Worm (Caenorhabditis elegans) whole organism, young adult: ENCODE results near the gene C10C5.3.

Experiments used
- F10E7.11 ChIP-seq: sonication (generic microtip); optimal IDR thresholded peaks from 2 replicates; lab custom pipeline; 2017; ENCODE audit warnings: mild to moderate bottlenecking, missing genetic modification characterization, moderate library complexity, missing compliant biosample characterization
- F37B4.10 ChIP-seq: fragments of 200-800 bp; sonication (Bioruptor generic); IDR thresholded peaks from 2 replicates; pipeline ENCODE4 v1.3.6; 2022; ENCODE audit warnings: missing genetic modification characterization, missing compliant biosample characterization
- F52B5.7 ChIP-seq: sonication (generic microtip); optimal IDR thresholded peaks from 2 replicates; lab custom pipeline; 2016; ENCODE audit warnings: mild to moderate bottlenecking, missing genetic modification characterization, missing compliant biosample characterization
- F55B11.4 ChIP-seq: sonication (generic microtip); optimal IDR thresholded peaks from 2 replicates; lab custom pipeline; 2016; ENCODE audit warnings: missing compliant biosample characterization, missing genetic modification characterization, borderline replicate concordance; ENCODE audit not compliant: insufficient read depth
- K11D2.4 ChIP-seq: fragments of 200-800 bp; sonication (Bioruptor generic); IDR thresholded peaks from 2 replicates; pipeline ENCODE4 v1.3.6; 2022; ENCODE audit warnings: missing genetic modification reagents, missing genetic modification characterization, missing compliant biosample characterization
- T26A5.8 ChIP-seq: sonication (generic microtip); optimal IDR thresholded peaks from 2 replicates; lab custom pipeline; 2016; ENCODE audit warnings: missing genetic modification characterization, missing compliant biosample characterization
- Y56A3A.18 ChIP-seq: fragments of 200-800 bp; sonication (Bioruptor generic); IDR thresholded peaks from 2 replicates; pipeline ENCODE4 v1.3.6; 2022; ENCODE audit warnings: missing genetic modification reagents, missing genetic modification characterization, missing compliant biosample characterization
- Y67H2A.10 ChIP-seq: fragments of 200-800 bp; sonication (Bioruptor generic); conservative IDR thresholded peaks from 2 replicates; pipeline ENCODE4 v1.3.6; 2022; ENCODE audit warnings: missing genetic modification reagents, missing genetic modification characterization, missing compliant biosample characterization
- Y95B8A.8 ChIP-seq: fragments of 200-800 bp; sonication (Bioruptor generic); IDR thresholded peaks from 2 replicates; pipeline ENCODE4 v1.3.6; 2022; ENCODE audit warnings: missing genetic modification reagents, missing genetic modification characterization, missing compliant biosample characterization
- akir-1 ChIP-seq: fragments of 200-800 bp; sonication (Bioruptor generic); optimal IDR thresholded peaks from 2 replicates; lab custom pipeline; 2018; ENCODE audit warnings: mild to moderate bottlenecking, missing genetic modification characterization, moderate library complexity, missing compliant biosample characterization
- aptf-2 ChIP-seq: fragments of 200-800 bp; sonication (Bioruptor generic); conservative IDR thresholded peaks from 2 replicates; pipeline ENCODE4 v1.3.6; 2022; ENCODE audit warnings: missing genetic modification reagents, missing genetic modification characterization, missing compliant biosample characterization
- ccch-3 ChIP-seq: fragments of 200-800 bp; sonication (Bioruptor generic); optimal IDR thresholded peaks from 2 replicates; lab custom pipeline; 2018; ENCODE audit warnings: mild to moderate bottlenecking, missing genetic modification characterization, missing compliant biosample characterization
- cebp-2 ChIP-seq: fragments of 200-800 bp; sonication (Bioruptor generic); IDR thresholded peaks from 2 replicates; pipeline ENCODE4 v1.3.6; 2022; ENCODE audit warnings: missing genetic modification characterization, missing compliant biosample characterization
- ceh-79 ChIP-seq: sonication (generic microtip); optimal IDR thresholded peaks from 2 replicates; lab custom pipeline; 2017; ENCODE audit warnings: mild to moderate bottlenecking, missing genetic modification characterization, missing compliant biosample characterization
- dpff-1 ChIP-seq: sonication (generic microtip); optimal IDR thresholded peaks from 2 replicates; lab custom pipeline; 2017; ENCODE audit warnings: mild to moderate bottlenecking, missing genetic modification characterization, missing compliant biosample characterization
- dpl-1 ChIP-seq: fragments of 150-350 bp; optimal IDR thresholded peaks from 2 replicates; lab custom pipeline; 2014; ENCODE audit warnings: missing biosample characterization, missing genetic modification reagents, missing genetic modification characterization
- egl-18 ChIP-seq: fragments of 200-800 bp; sonication (Bioruptor generic); IDR thresholded peaks from 2 replicates; pipeline ENCODE4 v1.3.6; 2022; ENCODE audit warnings: missing genetic modification reagents, missing genetic modification characterization, missing compliant biosample characterization
- egrh-3 ChIP-seq: fragments of 200-800 bp; sonication (Bioruptor generic); IDR thresholded peaks from 2 replicates; pipeline ENCODE4 v1.3.6; 2022; ENCODE audit warnings: missing genetic modification reagents, missing genetic modification characterization, missing compliant biosample characterization
- fkh-3 ChIP-seq: sonication (generic microtip); optimal IDR thresholded peaks from 2 replicates; lab custom pipeline; 2016; ENCODE audit warnings: mild to moderate bottlenecking, missing genetic modification characterization, missing compliant biosample characterization
- hlh-26 ChIP-seq: fragments of 200-800 bp; sonication (Bioruptor generic); conservative IDR thresholded peaks from 2 replicates; pipeline ENCODE4 v1.3.6; 2022; ENCODE audit warnings: missing genetic modification reagents, missing genetic modification characterization, missing compliant biosample characterization
- hrde-1 ChIP-seq: sonication (generic microtip); optimal IDR thresholded peaks from 2 replicates; lab custom pipeline; 2016; ENCODE audit warnings: missing genetic modification characterization, mild to moderate bottlenecking, missing compliant biosample characterization, moderate library complexity, missing genotype, missing genetic modification reagents, borderline replicate concordance
- hsf-1 ChIP-seq: fragments of 200-800 bp; sonication (Bioruptor generic); IDR thresholded peaks from 2 replicates; pipeline ENCODE4 v1.3.6; 2022; ENCODE audit warnings: missing genetic modification reagents, missing genetic modification characterization, missing compliant biosample characterization
- lin-54 ChIP-seq: fragments of 200-800 bp; sonication (Bioruptor generic); optimal IDR thresholded peaks from 2 replicates; lab custom pipeline; 2018; ENCODE audit warnings: mild to moderate bottlenecking, missing genetic modification characterization, missing compliant biosample characterization
- lsl-1 ChIP-seq: fragments of 200-800 bp; sonication (Bioruptor generic); optimal IDR thresholded peaks from 2 replicates; lab custom pipeline; 2018; ENCODE audit warnings: mild to moderate bottlenecking, missing genetic modification characterization, moderate library complexity, missing compliant biosample characterization
- lsy-27 ChIP-seq: sonication (generic microtip); optimal IDR thresholded peaks from 2 replicates; lab custom pipeline; 2017; ENCODE audit warnings: missing genetic modification characterization, mild to moderate bottlenecking, missing compliant biosample characterization, antibody characterized with exemption, missing genotype, borderline replicate concordance; ENCODE audit not compliant: insufficient read depth
- madf-6 ChIP-seq: fragments of 200-800 bp; sonication (Bioruptor generic); IDR thresholded peaks from 2 replicates; pipeline ENCODE4 v1.3.6; 2022; ENCODE audit warnings: missing genetic modification reagents, missing genetic modification characterization, missing compliant biosample characterization
- mcd-1 ChIP-seq: fragments of 200-800 bp; sonication (Bioruptor generic); IDR thresholded peaks from 2 replicates; pipeline ENCODE4 v1.3.6; 2022; ENCODE audit warnings: missing genetic modification reagents, missing genetic modification characterization, missing compliant biosample characterization
- mel-28 ChIP-seq: sonication (generic microtip); optimal IDR thresholded peaks from 2 replicates; lab custom pipeline; 2016; ENCODE audit warnings: borderline replicate concordance, mild to moderate bottlenecking, missing genetic modification characterization, missing compliant biosample characterization
- mes-4 ChIP-seq: sonication (generic microtip); optimal IDR thresholded peaks from 2 replicates; lab custom pipeline; 2016; ENCODE audit warnings: missing genotype, missing genetic modification characterization, missing compliant biosample characterization
- mxl-1 ChIP-seq: sonication (generic microtip); optimal IDR thresholded peaks from 2 replicates; lab custom pipeline; 2016; ENCODE audit warnings: missing genetic modification characterization, missing compliant biosample characterization
- nfya-1 ChIP-seq: sonication (generic microtip); optimal IDR thresholded peaks from 2 replicates; lab custom pipeline; 2017; ENCODE audit warnings: antibody characterized with exemption, missing compliant biosample characterization, missing genetic modification characterization, borderline replicate concordance; ENCODE audit not compliant: insufficient read depth
- nfya-2 ChIP-seq: fragments of 200-800 bp; sonication (Bioruptor generic); IDR thresholded peaks from 2 replicates; pipeline ENCODE4 v1.3.6; 2022; ENCODE audit warnings: missing genetic modification reagents, missing genetic modification characterization, missing compliant biosample characterization
- nhr-120 ChIP-seq: fragments of 200-800 bp; sonication (Bioruptor generic); IDR thresholded peaks from 2 replicates; pipeline ENCODE4 v1.3.6; 2022; ENCODE audit warnings: missing genetic modification characterization, missing compliant biosample characterization
- sdz-38 ChIP-seq: sonication (generic microtip); optimal IDR thresholded peaks from 2 replicates; lab custom pipeline; 2016; ENCODE audit warnings: missing genotype, missing genetic modification characterization, missing compliant biosample characterization
- sea-2 ChIP-seq: fragments of 200-800 bp; sonication (Bioruptor generic); IDR thresholded peaks from 2 replicates; pipeline ENCODE4 v1.3.6; 2022; ENCODE audit warnings: missing genetic modification characterization, missing compliant biosample characterization
- snpc-1.1 ChIP-seq: sonication (generic microtip); optimal IDR thresholded peaks from 2 replicates; lab custom pipeline; 2017; ENCODE audit warnings: missing genetic modification characterization, mild to moderate bottlenecking, missing compliant biosample characterization, antibody characterized with exemption, moderate library complexity, missing genotype, missing genetic modification reagents; ENCODE audit not compliant: insufficient read depth
- snpc-3.4 ChIP-seq: sonication (generic microtip); optimal IDR thresholded peaks from 2 replicates; lab custom pipeline; 2017; ENCODE audit warnings: missing genetic modification characterization, mild to moderate bottlenecking, missing compliant biosample characterization, antibody characterized with exemption, moderate library complexity, missing genotype, missing genetic modification reagents
- snpc-4 ChIP-seq, 5 experiments: fragments of 150-350 bp in 1 of 5; sonication (generic microtip) in 4 of 5; optimal IDR thresholded peaks; 2 replicates each; lab custom pipeline; 2014 to 2018; ENCODE audit warnings: missing genetic modification characterization in 5 of 5, missing biosample characterization in 3 of 5, antibody characterized with exemption in 2 of 5, mild to moderate bottlenecking in 2 of 5, missing compliant biosample characterization in 2 of 5, missing genotype in 2 of 5, moderate library complexity in 2 of 5, missing genetic modification reagents in 1 of 5
- somi-1 ChIP-seq: fragments of 200-800 bp; sonication (Bioruptor generic); optimal IDR thresholded peaks from 2 replicates; lab custom pipeline; 2018; ENCODE audit warnings: mild to moderate bottlenecking, missing genetic modification characterization, missing compliant biosample characterization
- unc-130 ChIP-seq: sonication (generic microtip); optimal IDR thresholded peaks from 2 replicates; lab custom pipeline; 2016; ENCODE audit warnings: missing genetic modification reagents, missing genetic modification characterization, missing compliant biosample characterization
- unc-62 ChIP-seq: fragments of 150-350 bp; optimal IDR thresholded peaks from 2 replicates; lab custom pipeline; 2014; ENCODE audit warnings: missing biosample characterization, missing genetic modification reagents, missing genetic modification characterization
- ztf-3 ChIP-seq: fragments of 200-800 bp; sonication (Bioruptor generic); optimal IDR thresholded peaks from 2 replicates; lab custom pipeline; 2018; ENCODE audit warnings: mild to moderate bottlenecking, missing genetic modification characterization, missing compliant biosample characterization

The C10C5.3 gene

DNA sequence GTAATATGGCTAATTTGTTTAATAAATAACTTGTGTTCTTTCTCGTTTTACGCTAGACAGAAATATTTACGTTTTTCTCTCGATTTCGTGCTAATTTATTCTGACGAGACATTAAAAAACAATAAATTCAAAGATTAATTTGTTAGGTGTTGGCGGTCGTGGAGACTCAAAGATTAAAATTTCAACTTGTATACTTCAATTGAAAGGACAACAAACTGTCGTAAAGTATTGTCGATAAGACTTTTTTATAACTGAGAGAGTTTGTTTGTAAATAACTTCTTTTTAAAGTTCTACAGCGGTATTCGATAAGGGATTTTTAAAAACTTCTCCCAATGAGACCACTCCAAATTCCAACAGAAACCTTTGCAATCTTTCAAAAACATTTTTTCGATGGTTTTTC is 20.9 kb upstream of the C10C5.3 start (continued):
- TF ChIP-seq ceh-79 (no peak), lsy-27 (tag; lab: Kevin White, UChicago) (no peak)
- TF ChIP-seq, all 124 proteins: peak for 0

DNA sequence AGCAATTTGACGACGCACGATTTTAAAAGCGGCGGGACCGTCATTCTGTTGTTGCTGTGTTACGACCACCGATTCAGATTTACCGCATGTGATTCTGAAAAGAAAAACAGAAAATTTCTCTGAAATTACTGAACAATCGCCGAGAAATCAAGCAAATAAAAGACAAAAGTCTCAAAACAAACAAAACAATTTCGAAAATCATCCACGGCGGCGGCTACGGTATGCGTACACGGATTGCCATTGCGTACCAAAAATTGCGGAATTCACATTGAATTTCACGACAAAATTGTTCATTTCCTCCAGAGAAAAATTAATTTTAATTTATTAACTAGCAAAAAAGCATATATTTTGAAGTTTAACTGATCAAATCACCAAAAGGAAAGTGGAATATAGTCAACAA is 8.2 kb upstream of the C10C5.3 start, which contains the start of gene pezo-1:
Gene pezo-1 (minus strand): TSS at position 101 of the 400 bp plus-strand sequence.
- TF ChIP-seq hsf-1 (0 out of 2 replicates have a peak, but pooled peaks have one; percentile 25), lsl-1 (GFP tag; lab: Kevin White, UChicago) (peak; percentile 28), snpc-3.4 (tag; lab: Kevin White, UChicago) (peak; percentile 11), somi-1 (GFP tag; lab: Kevin White, UChicago) (no peak)

DNA sequence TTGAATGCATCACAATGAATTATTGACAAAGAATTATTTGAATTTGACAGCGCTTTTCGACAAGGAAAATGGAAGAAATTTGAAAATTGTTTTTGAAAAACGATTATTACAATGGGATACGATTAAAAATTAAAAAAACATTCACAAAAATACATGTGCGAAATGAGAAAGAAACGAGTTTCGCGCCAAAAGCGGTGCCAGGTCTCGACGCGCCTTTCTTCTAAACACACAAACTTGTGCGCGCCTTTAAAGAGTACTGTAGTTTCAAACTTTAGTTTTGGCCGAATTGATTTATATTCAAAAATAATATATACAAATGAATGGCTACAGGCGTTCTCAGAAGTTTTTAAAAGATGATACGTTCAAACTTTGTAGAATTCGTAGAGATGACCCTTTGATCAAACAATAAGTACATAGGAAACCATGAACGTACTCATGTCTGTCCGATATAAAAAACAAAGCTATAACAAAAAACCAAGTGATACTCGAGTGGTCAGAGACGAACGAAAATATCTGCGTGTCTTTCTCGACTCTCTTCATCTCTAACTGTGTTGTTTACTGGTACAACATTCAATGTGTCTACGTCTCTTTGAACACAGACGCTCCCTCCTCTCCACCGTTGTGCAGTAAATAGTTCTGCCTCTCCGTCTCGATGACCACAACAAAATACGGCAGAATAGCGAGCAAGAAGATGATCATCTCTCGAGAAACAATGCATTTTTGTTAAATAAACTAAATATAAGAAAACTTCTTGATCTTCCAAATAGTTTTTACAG is 6.6 kb upstream of the C10C5.3 start:
- no peak for TF ChIP-seq nfya-1 (tag; lab: Kevin White, UChicago)
- no peak for TF ChIP-seq mel-28 (tag; lab: Kevin White, UChicago)
- TF ChIP-seq sdz-38 (tag; lab: Kevin White, UChicago): no peak
- TF ChIP-seq T26A5.8 (tag; lab: Kevin White, UChicago): no peak
- no peak for TF ChIP-seq cebp-2 (GFP tag; lab: Robert Waterston, UW)
- TF ChIP-seq F37B4.10 (GFP tag; lab: Robert Waterston, UW): no peak
- no peak for TF ChIP-seq mxl-1 (tag; lab: Kevin White, UChicago)
- TF ChIP-seq nhr-120 (GFP tag; lab: Robert Waterston, UW): no peak
- TF ChIP-seq snpc-4 (GFP tag; optimal IDR thresholded peaks at IDR 0.05; lab: Kevin White, UChicago): peak; percentile 10
- TF ChIP-seq snpc-4 (tag; optimal IDR thresholded peaks at IDR 0.05; lab: Kevin White, UChicago): peak in 2 of 4 experiments; percentile 9 to 48
- TF ChIP-seq F10E7.11 (tag; lab: Kevin White, UChicago): no peak
- peak; percentile 76 for TF ChIP-seq dpl-1 (GFP tag; lab: Kevin White, UChicago)
- no peak for TF ChIP-seq akir-1 (GFP tag; lab: Kevin White, UChicago)
- no peak for TF ChIP-seq sea-2 (GFP tag; lab: Robert Waterston, UW)
- TF ChIP-seq ccch-3 (GFP tag; lab: Kevin White, UChicago): no peak
- TF ChIP-seq mcd-1 (GFP tag; lab: Robert Waterston, UW): peak; percentile 35; the same call in 1 of the 2 replicates
- TF ChIP-seq hlh-26 (GFP tag; lab: Robert Waterston, UW): no peak
- TF ChIP-seq nfya-2 (GFP tag; lab: Robert Waterston, UW): no peak
- no peak for TF ChIP-seq ztf-3 (GFP tag; lab: Kevin White, UChicago)
- peak; percentile 70 for TF ChIP-seq lin-54 (GFP tag; lab: Kevin White, UChicago)
- TF ChIP-seq aptf-2 (GFP tag; lab: Robert Waterston, UW): no peak
- TF ChIP-seq dpff-1: no peak
- TF ChIP-seq madf-6 (GFP tag; lab: Robert Waterston, UW): peak; percentile 96
- no peak for TF ChIP-seq Y95B8A.8 (GFP tag; lab: Robert Waterston, UW)
- no peak for TF ChIP-seq Y56A3A.18 (GFP tag; lab: Robert Waterston, UW)
- no peak for TF ChIP-seq egrh-3 (GFP tag; lab: Robert Waterston, UW)
- TF ChIP-seq snpc-3.4 (tag; lab: Kevin White, UChicago): peak; percentile 70
- TF ChIP-seq hrde-1: no peak
- TF ChIP-seq unc-130 (GFP tag; lab: Kevin White, UChicago): no peak
- TF ChIP-seq unc-62: no peak
- no peak for TF ChIP-seq F52B5.7 (tag; lab: Kevin White, UChicago)
- TF ChIP-seq mes-4 (tag; lab: Kevin White, UChicago): no peak
- TF ChIP-seq Y67H2A.10: no peak
- no peak for TF ChIP-seq ceh-79
- TF ChIP-seq K11D2.4: no peak
- TF ChIP-seq fkh-3 (tag; lab: Kevin White, UChicago): no peak
- TF ChIP-seq egl-18 (GFP tag; lab: Robert Waterston, UW): no peak
- TF ChIP-seq F55B11.4: no peak
- TF ChIP-seq snpc-1.1 (tag; lab: Kevin White, UChicago): peak; percentile 37
